Fruit fly (Drosophila melanogaster) whole organism, wandering third instar larva: ENCODE measurements around the gene Prx2.

Experiments used
- Abd-B ChIP-seq: fragments of >200 bp; optimal IDR thresholded peaks from 2 replicates; lab custom pipeline; 2017; ENCODE audit warnings: missing biosample characterization, missing genetic modification characterization
- CG32264 ChIP-seq: fragments of 200-800 bp; sonication (Bioruptor generic); optimal IDR thresholded peaks from 2 replicates; lab custom pipeline; 2016; ENCODE audit warnings: missing biosample characterization, missing genetic modification characterization
- CG9705 ChIP-seq: fragments of 200-800 bp; sonication (Bioruptor generic); optimal IDR thresholded peaks from 2 replicates; lab custom pipeline; 2018; ENCODE audit warnings: missing biosample characterization, mild to moderate bottlenecking, missing genetic modification characterization
- CrebA ChIP-seq: fragments of 200-800 bp; sonication (Bioruptor generic); optimal IDR thresholded peaks from 2 replicates; lab custom pipeline; 2016; ENCODE audit warnings: missing biosample characterization, mild to moderate bottlenecking, missing genetic modification characterization, borderline replicate concordance
- Dif ChIP-seq: fragments of 200-275, 200-300 bp; sonication (Bioruptor generic); optimal IDR thresholded peaks from 2 replicates; lab custom pipeline; 2018; ENCODE audit warnings: missing biosample characterization, missing genetic modification characterization; ENCODE audit not compliant: partially characterized antibody
- GATAd ChIP-seq: sonication (Bioruptor generic); optimal IDR thresholded peaks from 2 replicates; lab custom pipeline; 2016; ENCODE audit warnings: missing biosample characterization, missing genetic modification characterization
- HLH106 ChIP-seq: fragments of 200-800 bp; optimal IDR thresholded peaks from 3 replicates; lab custom pipeline; 2019; ENCODE audit warnings: missing biosample characterization, mild to moderate bottlenecking, missing genetic modification characterization, moderate library complexity
- Hnf4 ChIP-seq: fragments of 200-800 bp; sonication (Bioruptor generic); optimal IDR thresholded peaks from 2 replicates; lab custom pipeline; 2016; ENCODE audit warnings: missing biosample characterization, mild to moderate bottlenecking, missing genetic modification characterization
- Hr78 ChIP-seq: fragments of >200 bp; optimal IDR thresholded peaks from 2 replicates; lab custom pipeline; 2017; ENCODE audit warnings: missing biosample characterization, missing genetic modification characterization
- Jra ChIP-seq: sonication (Bioruptor generic); optimal IDR thresholded peaks from 2 replicates; lab custom pipeline; 2016; ENCODE audit warnings: missing biosample characterization, missing genetic modification characterization
- Mio ChIP-seq: sonication (Bioruptor generic); optimal IDR thresholded peaks from 2 replicates; lab custom pipeline; 2016; ENCODE audit warnings: missing biosample characterization, missing genetic modification characterization
- Myc ChIP-seq: fragments of >200 bp; optimal IDR thresholded peaks from 2 replicates; lab custom pipeline; 2017
- N ChIP-seq: fragments of >200 bp; optimal IDR thresholded peaks from 2 replicates; lab custom pipeline; 2018; ENCODE audit warnings: missing biosample characterization, missing external identifiers, missing genetic modification characterization
- OdsH ChIP-seq: fragments of 200-800 bp; sonication (Bioruptor generic); optimal IDR thresholded peaks from 2 replicates; lab custom pipeline; 2016; ENCODE audit warnings: missing biosample characterization, mild to moderate bottlenecking, missing genetic modification characterization
- Rel ChIP-seq, 2 experiments: fragments of 200-800 bp; sonication (Bioruptor generic) in 1 of 2; optimal IDR thresholded peaks; 2 replicates in 1 of 2; 3 replicates in 1 of 2; lab custom pipeline; 2016 to 2019; ENCODE audit warnings: mild to moderate bottlenecking in 2 of 2, missing biosample characterization in 2 of 2, missing genetic modification characterization in 2 of 2, moderate library complexity in 1 of 2
- Sp1 ChIP-seq: fragments of 200-800 bp; sonication (Bioruptor generic); optimal IDR thresholded peaks from 3 replicates; lab custom pipeline; 2019; ENCODE audit warnings: missing biosample characterization, mild to moderate bottlenecking, missing genetic modification characterization, moderate library complexity
- br ChIP-seq: fragments of 200-800 bp; sonication (Bioruptor generic); optimal IDR thresholded peaks from 2 replicates; lab custom pipeline; 2016; ENCODE audit warnings: missing biosample characterization, missing genetic modification characterization
- brk ChIP-seq: fragments of 200-800 bp; sonication (Bioruptor generic); optimal IDR thresholded peaks from 2 replicates; lab custom pipeline; 2016; ENCODE audit warnings: missing biosample characterization, mild to moderate bottlenecking, missing genetic modification characterization
- dl ChIP-seq, 2 experiments: fragments of 175-275, 200-275 bp in 1 of 2; fragments of 200-275 bp in 1 of 2; sonication (Bioruptor generic); optimal IDR thresholded peaks; lab custom pipeline; 2018; ENCODE audit warnings: mild to moderate bottlenecking in 2 of 2, missing biosample characterization in 2 of 2, missing genetic modification characterization in 2 of 2, moderate library complexity in 2 of 2; ENCODE audit not compliant: partially characterized antibody in 2 of 2, insufficient read depth in 1 of 2
- dmrt93B ChIP-seq: fragments of 200-800 bp; sonication (Bioruptor generic); optimal IDR thresholded peaks from 2 replicates; lab custom pipeline; 2018; ENCODE audit warnings: missing biosample characterization, mild to moderate bottlenecking, missing genetic modification characterization
- dsf ChIP-seq: sonication (Bioruptor generic); optimal IDR thresholded peaks from 2 replicates; lab custom pipeline; 2016; ENCODE audit warnings: missing biosample characterization, missing genetic modification characterization, borderline replicate concordance
- ey ChIP-seq: fragments of 200-800 bp; sonication (Bioruptor generic); optimal IDR thresholded peaks from 2 replicates; lab custom pipeline; 2016; ENCODE audit warnings: missing biosample characterization, missing genetic modification characterization
- foxo ChIP-seq, 2 experiments: fragments of 200-800 bp; sonication (Bioruptor generic); optimal IDR thresholded peaks; 2 replicates in 1 of 2; 3 replicates in 1 of 2; lab custom pipeline; 2016 to 2017; ENCODE audit warnings: missing biosample characterization in 2 of 2, missing genetic modification characterization in 2 of 2
- fru ChIP-seq: fragments of 200-800 bp; sonication (Bioruptor generic); optimal IDR thresholded peaks from 3 replicates; lab custom pipeline; 2016; ENCODE audit warnings: missing biosample characterization, mild to moderate bottlenecking, missing genetic modification characterization
- h ChIP-seq: fragments of 200-800 bp; sonication (Bioruptor generic); optimal IDR thresholded peaks from 3 replicates; lab custom pipeline; 2016; ENCODE audit warnings: missing biosample characterization, mild to moderate bottlenecking, missing genetic modification characterization
- jim ChIP-seq: fragments of 175-275, 200-325 bp; sonication (Bioruptor generic); optimal IDR thresholded peaks from 2 replicates; lab custom pipeline; 2016; ENCODE audit warnings: missing biosample characterization, mild to moderate bottlenecking, missing genetic modification characterization
- psq ChIP-seq: fragments of 200-800 bp; sonication (Bioruptor generic); optimal IDR thresholded peaks from 3 replicates; lab custom pipeline; 2017; ENCODE audit warnings: missing biosample characterization, mild to moderate bottlenecking, missing genetic modification characterization, moderate library complexity
- rgr ChIP-seq: fragments of 200-800 bp; sonication (Bioruptor generic); optimal IDR thresholded peaks from 3 replicates; lab custom pipeline; 2016; ENCODE audit warnings: missing biosample characterization, mild to moderate bottlenecking, missing genetic modification characterization
- sage ChIP-seq: fragments of 200-800 bp; sonication (Bioruptor generic); optimal IDR thresholded peaks from 2 replicates; lab custom pipeline; 2016; ENCODE audit warnings: missing biosample characterization, mild to moderate bottlenecking, missing genetic modification characterization
- sv ChIP-seq: fragments of 200-800 bp; sonication (Bioruptor generic); optimal IDR thresholded peaks from 3 replicates; lab custom pipeline; 2016; ENCODE audit warnings: missing biosample characterization, missing genetic modification characterization
- tai ChIP-seq: sonication (Bioruptor generic); optimal IDR thresholded peaks from 2 replicates; lab custom pipeline; 2016; ENCODE audit warnings: missing biosample characterization, missing genetic modification characterization
- usp ChIP-seq: fragments of >200 bp; optimal IDR thresholded peaks from 2 replicates; lab custom pipeline; 2017; ENCODE audit warnings: missing biosample characterization, missing genetic modification characterization
- woc ChIP-seq: sonication (Bioruptor generic); optimal IDR thresholded peaks from 2 replicates; lab custom pipeline; 2016; ENCODE audit warnings: missing biosample characterization, mild to moderate bottlenecking, missing genetic modification characterization

Gene Prx2

DNA sequence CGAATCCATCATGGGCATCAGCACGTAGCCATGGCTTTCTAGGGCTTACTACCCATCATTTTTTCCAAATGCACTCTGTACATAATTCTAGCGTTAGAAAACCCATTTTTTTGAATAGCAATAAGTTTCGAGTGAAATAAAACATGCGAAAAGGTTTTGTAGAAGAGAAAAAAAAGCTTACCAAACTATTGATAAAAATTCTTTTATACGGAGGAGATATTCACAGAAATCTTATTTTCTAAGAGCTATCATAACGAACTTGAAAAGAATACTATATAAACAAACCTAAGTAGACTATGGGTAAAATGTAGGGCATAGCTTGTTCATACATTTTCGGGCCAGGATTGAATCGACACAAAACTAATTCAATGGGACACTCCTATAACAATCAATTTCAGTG is 40.7 kb downstream of the Prx2 start, which contains the start of gene CG1640:
CG1640 (plus strand) TSS at position 301 of the 400 bp plus-strand sequence.
- TF ChIP-seq tai (no peak), CG9705 (GFP tag; lab: Kevin White, UChicago) (no peak), CG32264 (GFP tag; lab: Kevin White, UChicago) (no peak), OdsH (GFP tag; lab: Kevin White, UChicago) (no peak), h (GFP tag; lab: Kevin White, UChicago) (no peak), Hnf4 (GFP tag; lab: Kevin White, UChicago) (no peak), Mio (no peak), jim (GFP tag; lab: Kevin White, UChicago) (no peak), N (GFP tag; lab: Kevin White, UChicago) (no peak), foxo (GFP tag; optimal IDR thresholded peaks at IDR 0.05; lab: Kevin White, UChicago) (no peak), Rel (GFP tag; optimal IDR thresholded peaks at IDR 0.05; lab: Kevin White, UChicago) (no peak), Rel (tag; optimal IDR thresholded peaks at IDR 0.05; lab: Kevin White, UChicago) (no peak)

DNA sequence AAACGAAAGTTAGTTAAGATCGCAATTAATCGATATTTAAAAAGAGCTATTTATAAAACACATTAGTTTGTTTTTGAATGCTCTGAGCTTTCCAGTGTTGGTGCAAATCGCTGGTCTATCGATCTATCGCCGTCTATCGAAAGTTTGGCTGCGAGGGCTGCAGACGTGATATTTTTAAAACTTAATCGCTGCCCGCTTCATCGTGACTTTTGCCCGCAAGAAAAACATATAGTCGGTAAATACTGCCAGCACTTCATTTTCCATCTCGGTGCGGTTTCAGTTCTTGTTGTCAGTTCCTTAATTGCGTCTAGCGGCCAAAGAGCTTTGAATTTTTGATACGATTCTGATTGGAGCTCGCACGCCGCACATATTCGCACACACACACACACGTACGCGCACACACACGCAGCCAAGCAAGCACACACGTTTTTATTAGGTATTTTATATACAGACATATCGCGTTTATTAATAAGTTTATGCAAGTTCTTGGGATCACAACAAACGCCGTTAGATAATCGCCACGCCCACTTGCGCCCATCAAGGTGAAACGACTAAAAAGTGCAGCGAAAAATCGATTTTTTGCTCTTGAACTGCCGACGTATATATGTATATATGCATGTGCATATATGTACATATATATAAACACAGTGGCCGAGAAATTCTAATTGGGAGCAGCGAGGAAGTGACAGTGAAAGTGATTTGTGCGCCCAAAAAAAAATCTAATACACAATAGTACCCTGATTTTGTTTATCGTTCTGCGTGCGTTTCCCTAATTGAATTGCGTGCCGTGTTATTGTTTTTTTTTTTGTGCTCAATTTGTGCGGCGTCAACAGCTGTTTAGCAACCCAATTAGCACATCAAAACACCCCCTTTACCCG is 41.4 kb downstream of the Prx2 start:
- TF ChIP-seq woc (GFP tag; lab: Kevin White, UChicago) = peak; percentile 26
- TF ChIP-seq GATAd (GFP tag; lab: Kevin White, UChicago) = no peak
- peak; percentile 37 for TF ChIP-seq Hnf4 (GFP tag; lab: Kevin White, UChicago)
- TF ChIP-seq ey (GFP tag; lab: Kevin White, UChicago) = peak; percentile 10
- peak; percentile 42 for TF ChIP-seq HLH106 (tag; lab: Kevin White, UChicago)
- no peak for TF ChIP-seq jim (GFP tag; lab: Kevin White, UChicago)
- TF ChIP-seq sage (GFP tag; lab: Kevin White, UChicago) = no peak
- peak; percentile 50 for TF ChIP-seq h (GFP tag; lab: Kevin White, UChicago)
- no peak for TF ChIP-seq Jra (GFP tag; lab: Kevin White, UChicago)
- peak; percentile 24 for TF ChIP-seq fru (GFP tag; lab: Kevin White, UChicago)
- TF ChIP-seq br (GFP tag; lab: Kevin White, UChicago) = peak; percentile 43
- peak; percentile 12 for TF ChIP-seq Sp1 (GFP tag; lab: Kevin White, UChicago)
- peak; percentile 18 for TF ChIP-seq OdsH (GFP tag; lab: Kevin White, UChicago)
- peak in 1 of 2 experiments; percentile 60 for TF ChIP-seq foxo (GFP tag; optimal IDR thresholded peaks at IDR 0.05; lab: Kevin White, UChicago)
- no peak for TF ChIP-seq dl (GFP tag; optimal IDR thresholded peaks at IDR 0.05; lab: Kevin White, UChicago; ENCODE audit: insufficient read depth in 1 of 2, partially characterized antibody in 2 of 2)
- TF ChIP-seq rgr (GFP tag; lab: Kevin White, UChicago) = peak; percentile 55

DNA sequence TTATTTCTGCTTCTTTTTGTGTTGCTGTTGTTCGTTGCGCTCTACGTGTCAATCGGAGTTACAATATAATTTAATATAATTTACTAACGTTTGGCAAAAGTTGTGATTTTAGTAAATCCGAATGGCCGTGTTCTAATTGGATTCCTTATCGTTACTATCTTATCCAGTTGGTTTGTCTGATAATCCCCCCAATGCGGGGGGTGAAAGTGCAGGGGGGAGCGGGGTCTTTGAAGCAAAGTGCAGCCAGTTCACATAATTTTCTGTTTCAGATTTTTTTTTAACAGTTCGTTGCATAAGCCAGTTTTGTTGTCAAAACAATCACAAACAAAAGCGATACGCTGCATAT is 42.1 kb downstream of the Prx2 start:
- TF ChIP-seq CrebA (GFP tag; lab: Kevin White, UChicago) = no peak
- TF ChIP-seq, all 38 proteins: peak for 0

DNA sequence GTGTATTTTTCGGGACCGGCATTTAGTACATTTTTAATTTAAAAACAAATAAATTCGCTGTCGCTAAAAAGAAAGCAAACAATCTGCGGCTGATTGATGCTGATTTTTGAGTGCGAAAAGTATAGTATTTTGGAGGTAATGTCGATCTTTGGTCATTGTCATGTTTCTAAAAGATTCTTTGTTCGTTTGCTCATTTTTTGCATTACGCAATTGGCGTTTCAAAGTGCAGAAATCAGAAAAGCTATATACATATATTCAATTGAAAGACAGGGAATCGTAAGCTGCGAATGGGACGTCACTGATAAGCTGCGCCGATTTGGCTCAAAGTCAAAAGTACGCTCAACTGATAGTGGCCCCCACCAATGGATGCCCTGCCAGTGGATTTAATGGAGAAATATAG is 42.9 kb downstream of the Prx2 start:
- TF ChIP-seq psq (no peak), Rel (GFP tag; optimal IDR thresholded peaks at IDR 0.05; lab: Kevin White, UChicago) (no peak), Rel (tag; optimal IDR thresholded peaks at IDR 0.05; lab: Kevin White, UChicago) (no peak)

DNA sequence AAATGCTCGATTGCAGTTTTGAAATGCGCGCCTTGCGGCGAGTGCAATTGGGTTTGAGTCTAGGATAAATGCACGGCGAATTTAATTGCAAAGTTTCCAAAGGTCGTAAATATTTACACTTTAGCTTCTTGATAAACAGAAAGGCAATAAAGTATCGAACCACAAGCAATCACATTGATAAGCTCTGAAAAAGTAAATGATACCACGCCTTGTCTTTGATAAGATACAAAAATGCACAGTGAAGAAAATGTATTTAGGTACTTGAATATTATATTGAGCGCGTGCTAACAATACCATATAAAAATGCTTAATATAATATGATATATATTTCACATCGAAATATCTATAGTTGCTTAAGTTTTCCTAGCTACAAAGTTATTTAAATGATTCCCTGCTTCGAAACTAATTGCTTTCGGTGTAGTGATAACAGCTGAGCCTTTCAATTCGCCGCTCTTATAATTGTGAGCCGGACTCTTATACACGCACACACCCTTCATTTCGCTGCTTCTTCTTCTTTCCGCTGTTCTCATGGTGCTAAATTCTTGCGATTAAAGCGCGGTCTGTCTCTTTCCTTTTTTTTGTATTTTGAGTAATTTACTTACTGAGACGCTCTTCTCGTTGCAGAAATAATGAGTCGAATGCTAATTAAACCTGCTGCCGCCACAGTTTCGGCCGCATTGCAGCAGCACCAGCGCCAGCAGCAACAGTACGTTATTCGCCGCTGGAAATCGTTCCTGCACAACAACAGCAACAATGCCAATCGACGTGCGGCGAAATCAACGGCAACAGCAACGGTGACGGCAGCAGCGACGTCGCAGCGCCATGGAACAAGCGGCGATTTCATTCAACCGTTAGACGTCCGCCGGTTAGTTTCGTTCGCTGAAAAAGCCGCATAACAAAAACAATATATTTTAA is 43.9 kb downstream of the Prx2 start:
- peak; percentile 44 for TF ChIP-seq Jra (GFP tag; lab: Kevin White, UChicago)
- peak; percentile 90 for TF ChIP-seq HLH106 (tag; lab: Kevin White, UChicago)
- peak in 1 of 2 experiments; percentile 0 for TF ChIP-seq dl (GFP tag; optimal IDR thresholded peaks at IDR 0.05; lab: Kevin White, UChicago; ENCODE audit: insufficient read depth in 1 of 2, partially characterized antibody in 2 of 2)
- TF ChIP-seq fru (GFP tag; lab: Kevin White, UChicago) = peak; percentile 53
- TF ChIP-seq h (GFP tag; lab: Kevin White, UChicago) = peak; percentile 92
- no peak for TF ChIP-seq Dif (GFP tag; lab: Kevin White, UChicago)
- peak; percentile 83 for TF ChIP-seq ey (GFP tag; lab: Kevin White, UChicago)
- TF ChIP-seq usp (GFP tag; lab: Kevin White, UChicago) = no peak
- peak; percentile 63 for TF ChIP-seq sv (GFP tag; lab: Kevin White, UChicago)
- TF ChIP-seq psq = peak; percentile 82
- TF ChIP-seq woc (GFP tag; lab: Kevin White, UChicago) = peak; percentile 75
- peak; percentile 94 for TF ChIP-seq Sp1 (GFP tag; lab: Kevin White, UChicago)
- TF ChIP-seq CG32264 (GFP tag; lab: Kevin White, UChicago) = no peak
- no peak for TF ChIP-seq Abd-B
- no peak for TF ChIP-seq Rel (GFP tag; optimal IDR thresholded peaks at IDR 0.05; lab: Kevin White, UChicago)
- TF ChIP-seq Rel (tag; optimal IDR thresholded peaks at IDR 0.05; lab: Kevin White, UChicago) = peak; percentile 57
- no peak for TF ChIP-seq Hr78 (GFP tag; lab: Kevin White, UChicago)
- peak; percentile 69 for TF ChIP-seq CG9705 (GFP tag; lab: Kevin White, UChicago)
- peak; percentile 91 for TF ChIP-seq brk (GFP tag; lab: Kevin White, UChicago)
- TF ChIP-seq dmrt93B = peak; percentile 71
- peak; percentile 55 for TF ChIP-seq dsf (GFP tag; lab: Kevin White, UChicago)
- TF ChIP-seq Myc (lab: Kevin White, UChicago) = peak; percentile 1
- peak; percentile 61 for TF ChIP-seq sage (GFP tag; lab: Kevin White, UChicago)
- TF ChIP-seq rgr (GFP tag; lab: Kevin White, UChicago) = peak; percentile 92
- TF ChIP-seq Hnf4 (GFP tag; lab: Kevin White, UChicago) = peak; percentile 76
- no peak for TF ChIP-seq tai
- TF ChIP-seq OdsH (GFP tag; lab: Kevin White, UChicago) = peak; percentile 87
